Worm (Caenorhabditis elegans): ENCODE data around the gene clec-189.

DNA sequence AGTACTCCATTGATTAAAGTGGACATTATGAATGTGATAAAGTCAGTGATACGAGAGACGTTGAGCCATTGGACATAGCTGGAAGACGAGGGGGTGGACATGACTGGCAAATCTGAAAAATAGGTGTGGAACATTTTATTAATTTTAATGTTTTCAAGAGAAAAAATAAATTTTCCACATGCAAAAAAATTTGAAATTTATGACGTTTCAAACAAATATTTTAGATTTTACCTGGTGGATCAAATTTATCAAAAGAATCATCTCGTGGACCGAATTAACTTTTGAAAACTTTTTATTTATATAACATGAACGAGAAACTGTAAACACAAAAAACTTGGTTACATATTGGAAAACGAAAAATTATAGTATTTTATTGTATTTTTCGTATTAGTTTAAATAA is 26.5 kb downstream of the clec-189 start, which contains the start of gene str-78:
- no peak for TF ChIP-seq lin-39 (tag; optimal IDR thresholded peaks at IDR 0.05)
- TF ChIP-seq unc-62 (GFP tag; optimal IDR thresholded peaks at IDR 0.05): no peak
- TF ChIP-seq nhr-23 (tag; optimal IDR thresholded peaks at IDR 0.05): no peak
- no peak for TF ChIP-seq nhr-77 (tag; optimal IDR thresholded peaks at IDR 0.05)
- no peak for TF ChIP-seq ztf-11 (tag; optimal IDR thresholded peaks at IDR 0.05)
- TF ChIP-seq ama-1 (optimal IDR thresholded peaks at IDR 0.05): no peak
- TF ChIP-seq nhr-12 (tag; optimal IDR thresholded peaks at IDR 0.05): no peak
- no peak for TF ChIP-seq R02D3.7 (tag; optimal IDR thresholded peaks at IDR 0.05)
- TF ChIP-seq lin-11 (tag; optimal IDR thresholded peaks at IDR 0.05): no peak
- TF ChIP-seq nhr-237 (tag; optimal IDR thresholded peaks at IDR 0.05): no peak
- TF ChIP-seq aly-2 (tag; optimal IDR thresholded peaks at IDR 0.05): no peak
- TF ChIP-seq lin-13 (GFP tag; optimal IDR thresholded peaks at IDR 0.05): no peak
- no peak for TF ChIP-seq unc-55 (GFP tag; optimal IDR thresholded peaks at IDR 0.05)
- no peak for TF ChIP-seq ceh-16 (tag; optimal IDR thresholded peaks at IDR 0.05)

Measured in whole organism, L2 larva.